Worm (Caenorhabditis elegans) whole organism, L1 larva: ENCODE measurements around the gene xpf-1.
A peak's percentile ranks its signal among the peaks of the same experiment; 100 is the strongest.
"Not testable (repeated sequence)": the region's sequence is repeated elsewhere in the genome, so short reads cannot be mapped to it uniquely, and the experiment has no call there.

ENCODE experiments used
- C16A3.4 ChIP-seq: fragments of 150-350 bp; optimal IDR thresholded peaks from 2 replicates; lab custom pipeline; 2014; ENCODE audit warnings: missing biosample characterization, missing genetic modification characterization
- F16B12.6 ChIP-seq: fragments of 150-350 bp; optimal IDR thresholded peaks from 2 replicates; lab custom pipeline; 2014; ENCODE audit warnings: missing biosample characterization, missing genetic modification characterization
- Y116A8C.19 ChIP-seq: sonication (generic microtip); optimal IDR thresholded peaks from 2 replicates; lab custom pipeline; 2016; ENCODE audit warnings: missing compliant biosample characterization, missing genetic modification characterization, borderline replicate concordance
- ama-1 ChIP-seq: fragments of 150-350 bp; optimal IDR thresholded peaks from 2 replicates; lab custom pipeline; 2014
- blmp-1 ChIP-seq: fragments of 150-350 bp; optimal IDR thresholded peaks from 2 replicates; lab custom pipeline; 2014; ENCODE audit warnings: missing biosample characterization, missing genetic modification characterization
- ceh-63 ChIP-seq: fragments of 200-800 bp; sonication (Bioruptor generic); optimal IDR thresholded peaks from 2 replicates; lab custom pipeline; 2018; ENCODE audit warnings: mild to moderate bottlenecking, missing genetic modification characterization, missing compliant biosample characterization
- ceh-82 ChIP-seq, 3 experiments: fragments of 150-350 bp in 1 of 3; sonication (generic microtip) in 2 of 3; optimal IDR thresholded peaks; 2 replicates each; lab custom pipeline; 2014 to 2017; ENCODE audit warnings: missing biosample characterization in 3 of 3, missing genetic modification characterization in 3 of 3
- ceh-88 ChIP-seq: fragments of 200-800 bp; sonication (Bioruptor generic); IDR thresholded peaks from 2 replicates; pipeline ENCODE4 v1.3.6; 2022; ENCODE audit warnings: missing genetic modification characterization, missing compliant biosample characterization
- ceh-90 ChIP-seq: sonication (generic microtip); optimal IDR thresholded peaks from 2 replicates; lab custom pipeline; 2016; ENCODE audit warnings: missing genetic modification characterization, missing compliant biosample characterization
- dpl-1 ChIP-seq, 3 experiments: fragments of 150-350 bp in 2 of 3; sonication (generic microtip) in 1 of 3; optimal IDR thresholded peaks; 2 replicates each; lab custom pipeline; 2014 to 2017; ENCODE audit warnings: missing biosample characterization in 3 of 3, missing genetic modification characterization in 3 of 3, missing genetic modification reagents in 3 of 3
- dsc-1 ChIP-seq: sonication (generic microtip); optimal IDR thresholded peaks from 2 replicates; lab custom pipeline; 2016; ENCODE audit warnings: mild to moderate bottlenecking, missing genetic modification characterization, missing compliant biosample characterization
- efl-1 ChIP-seq, 4 experiments: fragments of 150-350 bp; optimal IDR thresholded peaks in 3 of 4; peaks in 1 of 4; 1 replicate in 1 of 4; 2 replicates in 3 of 4; lab custom pipeline; 2014; ENCODE audit warnings: missing biosample characterization in 2 of 4, missing genetic modification characterization in 2 of 4, missing genetic modification reagents in 2 of 4
- elt-2 ChIP-seq: sonication (generic microtip); optimal IDR thresholded peaks from 2 replicates; lab custom pipeline; 2016; ENCODE audit warnings: missing genetic modification characterization, mild to moderate bottlenecking, inconsistent platforms, missing compliant biosample characterization, missing genetic modification reagents
- elt-3 ChIP-seq, 6 experiments: fragments of 150-350 bp in 1 of 6; sonication (generic microtip); optimal IDR thresholded peaks; 2 replicates each; lab custom pipeline; 2017 to 2018; ENCODE audit warnings: missing biosample characterization in 6 of 6, missing genetic modification characterization in 6 of 6, inconsistent platforms in 1 of 6
- fkh-10 ChIP-seq: sonication (generic microtip); optimal IDR thresholded peaks from 2 replicates; lab custom pipeline; 2017; ENCODE audit warnings: missing biosample characterization, missing genetic modification reagents, missing genetic modification characterization
- fkh-4 ChIP-seq: sonication (generic microtip); optimal IDR thresholded peaks from 2 replicates; lab custom pipeline; 2016; ENCODE audit warnings: missing compliant biosample characterization, missing genetic modification characterization, borderline replicate concordance
- fos-1 ChIP-seq: fragments of 150-350 bp; optimal IDR thresholded peaks from 2 replicates; lab custom pipeline; 2014; ENCODE audit warnings: missing biosample characterization, missing genetic modification characterization
- isw-1 ChIP-seq: fragments of 200-800 bp; sonication (Bioruptor generic); IDR thresholded peaks from 2 replicates; pipeline ENCODE4 v1.3.6; 2022; ENCODE audit warnings: missing genetic modification characterization, missing compliant biosample characterization
- lin-13 ChIP-seq: fragments of 150-350 bp; optimal IDR thresholded peaks from 2 replicates; lab custom pipeline; 2014; ENCODE audit warnings: missing biosample characterization, missing genetic modification reagents, missing genetic modification characterization
- lin-15B ChIP-seq: fragments of 150-350 bp; sonication (generic microtip); optimal IDR thresholded peaks from 3 replicates; lab custom pipeline; 2014; ENCODE audit warnings: missing biosample characterization, missing genetic modification characterization
- lin-35 ChIP-seq, 2 experiments: fragments of 150-350 bp; optimal IDR thresholded peaks; 2 replicates each; lab custom pipeline; 2014; ENCODE audit warnings: missing biosample characterization in 2 of 2, missing genetic modification characterization in 2 of 2, missing genetic modification reagents in 2 of 2
- lin-39 ChIP-seq: fragments of 150-350 bp; optimal IDR thresholded peaks from 2 replicates; lab custom pipeline; 2014; ENCODE audit warnings: missing biosample characterization, missing genetic modification reagents, missing genetic modification characterization
- lsy-2 ChIP-seq, 2 experiments: fragments of 150-350 bp; optimal IDR thresholded peaks; 2 replicates each; lab custom pipeline; 2014; ENCODE audit warnings: missing biosample characterization in 2 of 2, missing genetic modification characterization in 2 of 2
- mab-9 ChIP-seq: fragments of 200-800 bp; sonication (Bioruptor generic); IDR thresholded peaks from 2 replicates; pipeline ENCODE4 v1.3.6; 2022; ENCODE audit warnings: missing genetic modification reagents, missing genetic modification characterization, missing compliant biosample characterization
- mef-2 ChIP-seq: fragments of 150-350 bp; optimal IDR thresholded peaks from 2 replicates; lab custom pipeline; 2014; ENCODE audit warnings: missing biosample characterization, missing genetic modification characterization
- nhr-11 ChIP-seq: fragments of 150-350 bp; optimal IDR thresholded peaks from 2 replicates; lab custom pipeline; 2014; ENCODE audit warnings: missing biosample characterization, missing genetic modification characterization
- nhr-12 ChIP-seq: sonication (generic microtip); optimal IDR thresholded peaks from 2 replicates; lab custom pipeline; 2017; ENCODE audit warnings: missing biosample characterization, missing genetic modification characterization
- nhr-19 ChIP-seq: fragments of 200-800 bp; sonication (Bioruptor generic); conservative IDR thresholded peaks from 2 replicates; pipeline ENCODE4 v1.3.6; 2022; ENCODE audit warnings: missing genetic modification characterization, missing compliant biosample characterization
- nhr-28 ChIP-seq: fragments of 150-350 bp; optimal IDR thresholded peaks from 2 replicates; lab custom pipeline; 2014; ENCODE audit warnings: missing biosample characterization, missing genetic modification characterization
- nhr-71 ChIP-seq: sonication (generic microtip); optimal IDR thresholded peaks from 2 replicates; lab custom pipeline; 2016; ENCODE audit warnings: mild to moderate bottlenecking, missing genetic modification characterization, moderate library complexity, missing compliant biosample characterization
- nhr-76 ChIP-seq: sonication (generic microtip); optimal IDR thresholded peaks from 2 replicates; lab custom pipeline; 2017; ENCODE audit warnings: missing biosample characterization, missing genetic modification characterization
- nhr-85 ChIP-seq: sonication (generic microtip); peaks from one replicate; lab custom pipeline; 2016; ENCODE audit warnings: missing genetic modification characterization, inconsistent platforms, missing compliant biosample characterization
- nhr-90 ChIP-seq: sonication (generic microtip); optimal IDR thresholded peaks from 2 replicates; lab custom pipeline; 2016; ENCODE audit warnings: mild to moderate bottlenecking, missing genetic modification characterization, missing compliant biosample characterization; ENCODE audit not compliant: poor library complexity
- pax-3 ChIP-seq: fragments of 200-800 bp; sonication (Bioruptor generic); optimal IDR thresholded peaks from 2 replicates; lab custom pipeline; 2018; ENCODE audit warnings: mild to moderate bottlenecking, missing genetic modification characterization, moderate library complexity, missing compliant biosample characterization
- pqm-1 ChIP-seq: sonication (generic microtip); optimal IDR thresholded peaks from 3 replicates; lab custom pipeline; 2017; ENCODE audit warnings: missing biosample characterization, missing genetic modification characterization
- snu-23 ChIP-seq: sonication (generic microtip); optimal IDR thresholded peaks from 2 replicates; lab custom pipeline; 2016; ENCODE audit warnings: missing genetic modification characterization, missing compliant biosample characterization
- sup-37 ChIP-seq: fragments of 200-800 bp; sonication (Bioruptor generic); optimal IDR thresholded peaks from 2 replicates; lab custom pipeline; 2018; ENCODE audit warnings: mild to moderate bottlenecking, missing genetic modification characterization, missing compliant biosample characterization
- swsn-7 ChIP-seq: sonication (generic microtip); optimal IDR thresholded peaks from 2 replicates; lab custom pipeline; 2016; ENCODE audit warnings: missing genetic modification characterization, missing compliant biosample characterization
- unc-62 ChIP-seq: fragments of 150-350 bp; optimal IDR thresholded peaks from 2 replicates; lab custom pipeline; 2014; ENCODE audit warnings: missing biosample characterization, missing genetic modification reagents, missing genetic modification characterization
- unc-86 ChIP-seq: sonication (generic microtip); optimal IDR thresholded peaks from 2 replicates; lab custom pipeline; 2016; ENCODE audit warnings: missing genetic modification characterization, missing compliant biosample characterization
- unc-98 ChIP-seq: fragments of 200-800 bp; sonication (Bioruptor generic); IDR thresholded peaks from 2 replicates; pipeline ENCODE4 v1.3.6; 2022; ENCODE audit warnings: missing genetic modification characterization, missing compliant biosample characterization
- vab-15 ChIP-seq: sonication (generic microtip); optimal IDR thresholded peaks from 2 replicates; lab custom pipeline; 2017; ENCODE audit warnings: missing genotype, mild to moderate bottlenecking, missing genetic modification characterization, missing compliant biosample characterization
- xbp-1 ChIP-seq: sonication (generic microtip); optimal IDR thresholded peaks from 2 replicates; lab custom pipeline; 2016; ENCODE audit warnings: missing genetic modification characterization, missing compliant biosample characterization
- ztf-11 ChIP-seq, 2 experiments: sonication (generic microtip); optimal IDR thresholded peaks; 2 replicates each; lab custom pipeline; 2016 to 2017; ENCODE audit warnings: missing genetic modification characterization in 2 of 2, missing biosample characterization in 1 of 2, missing compliant biosample characterization in 1 of 2

Gene xpf-1

DNA sequence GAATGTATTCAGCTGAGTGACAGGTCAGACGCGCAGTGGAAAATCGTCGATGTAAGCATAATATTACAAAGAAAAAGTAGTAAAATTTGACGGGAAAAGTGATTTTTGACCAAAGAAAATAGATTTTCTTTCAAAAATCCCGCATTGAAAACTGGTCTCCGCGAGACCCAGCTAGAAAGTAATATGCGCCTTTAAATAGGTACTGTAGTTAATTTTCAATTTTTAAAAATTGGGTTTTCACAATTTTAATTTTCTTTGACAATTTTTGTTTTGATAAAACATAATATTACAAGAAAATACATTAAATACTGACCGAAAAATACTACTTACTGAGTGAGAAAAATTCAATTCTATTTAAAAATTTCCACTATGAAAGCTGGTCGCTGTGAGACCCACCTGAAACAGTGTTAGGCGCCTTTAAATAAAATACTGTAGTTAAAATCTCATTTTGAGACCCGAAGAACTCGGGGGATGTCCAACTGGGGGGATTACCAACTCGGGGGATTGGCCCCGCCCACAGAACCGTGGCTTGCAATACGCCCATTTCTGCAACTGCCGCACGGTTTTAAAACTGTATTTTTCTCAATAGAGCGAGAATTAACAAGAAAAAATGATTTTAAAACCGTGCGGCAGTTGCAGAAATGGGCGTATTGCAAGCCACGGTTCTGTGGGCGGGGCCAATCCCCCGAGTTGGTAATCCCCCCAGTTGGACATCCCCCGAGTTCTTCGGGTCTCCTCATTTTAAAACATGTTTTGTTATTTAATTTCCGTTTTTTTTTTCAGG lies 618 bp upstream of the xpf-1 start, which contains the start of gene tars-1:
TSS of gene tars-1 (minus strand) at position 497 of the 784 bp plus-strand sequence.
- not testable (repeated sequence) for TF ChIP-seq efl-1 (optimal IDR thresholded peaks at IDR 0.05; lab: Kevin White, UChicago)
- TF ChIP-seq efl-1 (GFP tag; optimal IDR thresholded peaks at IDR 0.05 in 1 of 2; lab: Kevin White, UChicago), result peak in 1 of 2 experiments; percentile 23
- TF ChIP-seq lsy-2 (tag; optimal IDR thresholded peaks at IDR 0.05; lab: Kevin White, UChicago), result peak in 1 of 2 experiments; percentile 14
- peak in 1 of 2 experiments; percentile 23 for TF ChIP-seq lin-35 (GFP tag; optimal IDR thresholded peaks at IDR 0.05; lab: Kevin White, UChicago)
- TF ChIP-seq snu-23 (GFP tag; lab: Kevin White, UChicago), result peak; percentile 6
- 0 out of 2 replicates have a peak, but pooled peaks have one; percentile 11 for TF ChIP-seq nhr-19 (GFP tag; lab: Robert Waterston, UW)
- peak; percentile 10 for TF ChIP-seq nhr-90
- TF ChIP-seq nhr-71 (tag; lab: Kevin White, UChicago), result peak; percentile 12

DNA sequence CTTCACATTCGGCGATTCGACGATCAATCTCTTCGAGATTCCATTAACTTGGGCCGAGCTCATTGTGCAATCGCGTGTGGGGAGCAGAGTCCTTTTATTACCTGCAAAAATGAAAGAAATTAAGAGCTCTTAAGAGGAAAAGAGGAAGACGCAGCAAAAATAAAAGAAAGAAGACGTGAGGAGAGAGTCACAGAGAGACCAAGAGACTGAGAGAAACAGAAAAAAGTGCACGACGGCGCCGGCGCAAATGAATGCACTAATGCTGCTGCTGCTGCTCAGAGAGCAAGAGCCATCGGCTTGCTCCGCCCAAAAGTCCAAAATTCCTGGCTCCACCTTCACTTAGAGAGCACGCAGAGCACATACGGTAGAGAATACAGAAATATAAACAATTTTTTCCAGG lies 4.2 kb downstream of the xpf-1 start, which contains the start of gene inos-1:
TSS of gene inos-1 (minus strand) at position 101 of the 400 bp plus-strand sequence.
- TF ChIP-seq dpl-1 (GFP tag; optimal IDR thresholded peaks at IDR 0.05; lab: Kevin White, UChicago) (no peak), ceh-82 (tag; optimal IDR thresholded peaks at IDR 0.05; lab: Kevin White, UChicago) (no peak), fkh-4 (tag; lab: Kevin White, UChicago) (no peak), ceh-88 (GFP tag; lab: Robert Waterston, UW) (no peak), C16A3.4 (tag; lab: Kevin White, UChicago) (no peak), vab-15 (no peak), fos-1 (tag; lab: Kevin White, UChicago) (no peak), unc-62 (no peak), nhr-76 (tag; lab: Kevin White, UChicago) (no peak), ceh-90 (tag; lab: Kevin White, UChicago) (no peak), nhr-12 (tag; lab: Kevin White, UChicago) (no peak), blmp-1 (tag; lab: Kevin White, UChicago) (no peak), F16B12.6 (tag; lab: Kevin White, UChicago) (no peak)
- TF ChIP-seq, all 84 proteins: peak for 0

DNA sequence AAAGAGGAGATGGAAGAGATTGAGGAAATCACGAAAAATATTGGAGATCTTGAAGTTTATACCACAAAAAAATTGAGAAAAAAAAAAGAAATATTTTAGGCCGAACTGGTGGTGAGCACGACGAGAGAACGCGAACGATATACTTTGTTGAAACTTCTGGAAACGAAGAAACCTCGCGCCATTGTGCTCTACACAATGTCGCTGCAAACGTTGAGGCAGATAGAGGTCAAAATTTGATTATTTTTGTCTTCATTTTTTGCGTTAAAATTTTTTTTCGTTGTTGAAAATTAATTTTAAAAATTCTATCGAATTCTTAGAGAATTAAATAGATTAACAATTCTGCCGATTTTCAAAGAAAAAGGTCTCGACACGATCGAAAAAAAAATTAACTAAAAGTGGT lies 4.7 kb downstream of the xpf-1 start:
- TF ChIP-seq xbp-1 (tag; lab: Kevin White, UChicago) (no peak), nhr-28 (tag; lab: Kevin White, UChicago) (no peak), ama-1 (lab: Kevin White, UChicago) (no peak), unc-98 (GFP tag; lab: Robert Waterston, UW) (no peak), mab-9 (no peak), mef-2 (tag; lab: Kevin White, UChicago) (no peak), fkh-10 (GFP tag; lab: Kevin White, UChicago) (no peak), ceh-63 (GFP tag; lab: Kevin White, UChicago) (no peak), lin-35 (GFP tag; optimal IDR thresholded peaks at IDR 0.05; lab: Kevin White, UChicago) (no peak)

DNA sequence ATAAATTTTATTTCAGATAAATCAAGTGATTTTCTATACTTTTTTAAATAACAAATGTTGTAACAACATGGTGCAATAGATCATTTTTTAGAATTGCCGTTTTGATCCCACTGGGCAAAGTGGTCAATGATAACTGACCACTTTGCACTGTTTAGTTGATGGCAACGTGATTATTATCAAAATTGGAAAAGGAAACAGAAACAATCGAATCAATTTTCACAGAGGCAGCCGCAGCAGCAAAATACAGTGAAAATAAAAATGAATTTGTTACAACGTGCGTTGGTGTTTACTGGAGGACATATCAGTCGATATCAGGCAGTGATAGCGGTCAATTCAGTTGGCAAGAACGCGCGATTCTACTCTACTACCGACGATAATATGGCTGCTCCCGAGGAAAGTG lies 9.8 kb downstream of the xpf-1 start, which contains the start of gene VF13D12L.3:
TSS of gene VF13D12L.3 (plus strand) at position 223 of the 400 bp plus-strand sequence.
- TF ChIP-seq nhr-90 (peak; percentile 7), lin-13 (GFP tag; lab: Kevin White, UChicago) (no peak), sup-37 (no peak), nhr-11 (tag; lab: Kevin White, UChicago) (no peak), nhr-85 (tag; lab: Kevin White, UChicago) (peak; percentile 32), pqm-1 (tag; lab: Kevin White, UChicago) (no peak), efl-1 (optimal IDR thresholded peaks at IDR 0.05; lab: Kevin White, UChicago) (no peak), efl-1 (GFP tag; optimal IDR thresholded peaks at IDR 0.05 in 1 of 2; lab: Kevin White, UChicago) (no peak), dsc-1 (tag; lab: Kevin White, UChicago) (no peak), vab-15 (no peak), isw-1 (GFP tag; lab: Robert Waterston, UW) (no peak), ceh-88 (GFP tag; lab: Robert Waterston, UW) (no peak), lin-35 (GFP tag; optimal IDR thresholded peaks at IDR 0.05; lab: Kevin White, UChicago) (peak in 1 of 2 experiments; percentile 3), lin-39 (no peak), elt-3 (tag; optimal IDR thresholded peaks at IDR 0.05; lab: Kevin White, UChicago) (peak in 1 of 6 experiments; percentile 13), blmp-1 (tag; lab: Kevin White, UChicago) (peak; percentile 71), swsn-7 (tag; lab: Kevin White, UChicago) (no peak), unc-86 (tag; lab: Kevin White, UChicago) (no peak), ama-1 (lab: Kevin White, UChicago) (no peak), pax-3 (tag; lab: Kevin White, UChicago) (no peak), Y116A8C.19 (tag; lab: Kevin White, UChicago) (no peak), nhr-71 (tag; lab: Kevin White, UChicago) (peak; percentile 15), lin-15B (tag; lab: Kevin White, UChicago) (no peak), ztf-11 (tag; optimal IDR thresholded peaks at IDR 0.05; lab: Kevin White, UChicago) (no peak), elt-2 (tag; lab: Kevin White, UChicago) (no peak)
